Fruit fly (Drosophila melanogaster) whole organism, embryonic: Measurements from ENCODE around the gene NdufV3.
A peak's percentile ranks its signal among the peaks of the same experiment; 100 is the strongest.

Experiments used
- Aef1 ChIP-seq: fragments of 200-800 bp; sonication (Bioruptor generic); IDR thresholded peaks from 3 replicates; pipeline ENCODE4 v1.3.6; 2022; ENCODE audit warnings: missing biosample characterization, missing genetic modification characterization
- Atf3 ChIP-seq: fragments of 200-800 bp; sonication (Bioruptor generic); optimal IDR thresholded peaks from 3 replicates; lab custom pipeline; 2016; ENCODE audit warnings: missing biosample characterization, missing genetic modification characterization
- CG10543 ChIP-seq: fragments of 200-800 bp; sonication (Bioruptor generic); optimal IDR thresholded peaks from 3 replicates; lab custom pipeline; 2017; ENCODE audit warnings: missing biosample characterization, mild to moderate bottlenecking, missing genetic modification characterization, moderate library complexity
- CG10565 ChIP-seq: fragments of 200-800 bp; sonication (Bioruptor generic); optimal IDR thresholded peaks from 3 replicates; lab custom pipeline; 2016; ENCODE audit warnings: missing biosample characterization, mild to moderate bottlenecking, missing genetic modification characterization
- CG10979 ChIP-seq: fragments of 200-800 bp; sonication (Bioruptor generic); optimal IDR thresholded peaks from 2 replicates; lab custom pipeline; 2018; ENCODE audit warnings: missing biosample characterization, mild to moderate bottlenecking, missing genetic modification characterization, moderate library complexity
- CG11398 ChIP-seq: fragments of 200-800 bp; sonication (Bioruptor generic); optimal IDR thresholded peaks from 2 replicates; lab custom pipeline; 2016; ENCODE audit warnings: missing biosample characterization, missing genetic modification characterization
- CG12155 ChIP-seq: fragments of 200-800 bp; sonication (Bioruptor generic); optimal IDR thresholded peaks from 3 replicates; lab custom pipeline; 2016; ENCODE audit warnings: missing biosample characterization, missing genetic modification characterization
- CG13287 ChIP-seq: fragments of 200-800 bp; sonication (Bioruptor generic); IDR thresholded peaks from 2 replicates; pipeline ENCODE4 v1.3.6; 2022; ENCODE audit warnings: missing biosample characterization, missing genetic modification characterization; ENCODE audit not compliant: partially characterized antibody
- CG14441 ChIP-seq: fragments of 200-800 bp; sonication (Bioruptor generic); IDR thresholded peaks from 2 replicates; pipeline ENCODE4 v1.3.6; 2022; ENCODE audit warnings: missing biosample characterization, missing genetic modification characterization
- CG14667 ChIP-seq: fragments of 200-800 bp; sonication (Bioruptor generic); IDR thresholded peaks from 2 replicates; pipeline ENCODE4 v1.3.6; 2022; ENCODE audit warnings: missing biosample characterization, missing genetic modification characterization
- CG15514 ChIP-seq: fragments of 200-800 bp; sonication (Bioruptor generic); optimal IDR thresholded peaks from 3 replicates; lab custom pipeline; 2017; ENCODE audit warnings: missing biosample characterization, missing genetic modification characterization, mild to moderate bottlenecking, moderate library complexity, missing genetic modification reagents
- CG30431 ChIP-seq: fragments of 200-800 bp; sonication (Bioruptor generic); optimal IDR thresholded peaks from 2 replicates; lab custom pipeline; 2017; ENCODE audit warnings: missing biosample characterization, missing genetic modification characterization
- CG31365 ChIP-seq: fragments of 200-800 bp; sonication (Bioruptor generic); optimal IDR thresholded peaks from 2 replicates; lab custom pipeline; 2018; ENCODE audit warnings: missing biosample characterization, mild to moderate bottlenecking, missing genetic modification characterization
- CG31441 ChIP-seq: fragments of 200-800 bp; sonication (Bioruptor generic); IDR thresholded peaks from 2 replicates; pipeline ENCODE4 v1.3.6; 2022; ENCODE audit warnings: missing biosample characterization, missing genetic modification characterization
- CG5953 ChIP-seq: fragments of 200-800 bp; sonication (Bioruptor generic); IDR thresholded peaks from 2 replicates; pipeline ENCODE4 v1.3.6; 2022; ENCODE audit warnings: missing biosample characterization, missing genetic modification characterization
- CG8290 ChIP-seq, 3 experiments: fragments of 200-800 bp; sonication (Bioruptor generic); optimal IDR thresholded peaks; 2 replicates each; lab custom pipeline; 2016 to 2019; ENCODE audit warnings: missing biosample characterization in 3 of 3, missing genetic modification characterization in 3 of 3, mild to moderate bottlenecking in 2 of 3, moderate library complexity in 1 of 3
- CG8944 ChIP-seq: fragments of 200-800 bp; sonication (Bioruptor generic); optimal IDR thresholded peaks from 3 replicates; lab custom pipeline; 2016; ENCODE audit warnings: missing biosample characterization, missing genetic modification characterization
- Eip74EF ChIP-seq, 2 experiments: fragments of 200-800 bp in 1 of 2; fragments of >200 bp in 1 of 2; sonication (Bioruptor generic) in 1 of 2; optimal IDR thresholded peaks; 2 replicates each; lab custom pipeline; 2017 to 2019; ENCODE audit warnings: missing biosample characterization in 2 of 2, missing genetic modification characterization in 2 of 2, mild to moderate bottlenecking in 1 of 2, moderate library complexity in 1 of 2
- H15 ChIP-seq: fragments of 200-800 bp; sonication (Bioruptor generic); IDR thresholded peaks from 3 replicates; pipeline ENCODE4 v1.3.6; 2022; ENCODE audit warnings: missing biosample characterization, missing genetic modification characterization
- HLHmδ ChIP-seq: fragments of 200-800 bp; sonication (Bioruptor generic); optimal IDR thresholded peaks from 2 replicates; lab custom pipeline; 2018; ENCODE audit warnings: missing biosample characterization, mild to moderate bottlenecking, missing genetic modification characterization, moderate library complexity
- HmgZ ChIP-seq: fragments of 200-800 bp; sonication (Bioruptor generic); optimal IDR thresholded peaks from 2 replicates; lab custom pipeline; 2018; ENCODE audit warnings: missing biosample characterization, mild to moderate bottlenecking, missing genetic modification characterization
- Kr ChIP-seq: fragments of 200-800 bp; sonication (Bioruptor generic); optimal IDR thresholded peaks from 2 replicates; lab custom pipeline; 2017; ENCODE audit warnings: missing biosample characterization, mild to moderate bottlenecking, missing genetic modification characterization
- Nf-YB ChIP-seq: fragments of 200-800 bp; sonication (Bioruptor generic); optimal IDR thresholded peaks from 3 replicates; lab custom pipeline; 2019; ENCODE audit warnings: missing biosample characterization, mild to moderate bottlenecking, missing genetic modification characterization, moderate library complexity
- Pdp1 ChIP-seq, 2 experiments: fragments of 200-800 bp; sonication (Bioruptor generic); optimal IDR thresholded peaks; 3 replicates each; lab custom pipeline; 2016; ENCODE audit warnings: missing biosample characterization in 2 of 2, missing genetic modification characterization in 2 of 2, mild to moderate bottlenecking in 1 of 2, moderate library complexity in 1 of 2
- Ravus ChIP-seq: fragments of 200-800 bp; sonication (Bioruptor generic); IDR thresholded peaks from 2 replicates; pipeline ENCODE4 v1.3.6; 2022; ENCODE audit warnings: missing biosample characterization, missing genetic modification characterization
- Rfx ChIP-seq: fragments of 200-800 bp; sonication (Bioruptor generic); IDR thresholded peaks from 2 replicates; pipeline ENCODE4 v1.3.6; 2022; ENCODE audit warnings: missing biosample characterization, missing genetic modification characterization
- Rx ChIP-seq: fragments of 200-800 bp; sonication (Bioruptor generic); IDR thresholded peaks from 2 replicates; pipeline ENCODE4 v1.3.6; 2022; ENCODE audit warnings: missing biosample characterization, missing genetic modification characterization
- Spps ChIP-seq: fragments of 200-800 bp; sonication (Bioruptor generic); optimal IDR thresholded peaks from 2 replicates; lab custom pipeline; 2018; ENCODE audit warnings: missing biosample characterization, mild to moderate bottlenecking, missing genetic modification characterization
- Sry-β ChIP-seq: fragments of 200-800 bp; sonication (Bioruptor generic); optimal IDR thresholded peaks from 2 replicates; lab custom pipeline; 2018; ENCODE audit warnings: missing biosample characterization, mild to moderate bottlenecking, missing genetic modification characterization, moderate library complexity
- Xrp1 ChIP-seq: fragments of 200-800 bp; sonication (Bioruptor generic); IDR thresholded peaks from 2 replicates; pipeline ENCODE4 v1.3.6; 2022; ENCODE audit warnings: missing biosample characterization, missing genetic modification characterization
- abd-A ChIP-seq: fragments of 200-800 bp; sonication (Bioruptor generic); optimal IDR thresholded peaks from 3 replicates; lab custom pipeline; 2019; ENCODE audit warnings: missing biosample characterization, mild to moderate bottlenecking, missing genetic modification characterization, moderate library complexity
- ase ChIP-seq: fragments of 200-800 bp; sonication (Bioruptor generic); IDR thresholded peaks from 3 replicates; pipeline ENCODE4 v1.3.6; 2022; ENCODE audit warnings: missing biosample characterization, missing genetic modification characterization
- caup ChIP-seq: fragments of 200-800 bp; sonication (Bioruptor generic); optimal IDR thresholded peaks from 3 replicates; lab custom pipeline; 2017; ENCODE audit warnings: missing biosample characterization, mild to moderate bottlenecking, missing genetic modification characterization, moderate library complexity; ENCODE audit not compliant: severe bottlenecking
- ci ChIP-seq: fragments of 200-800 bp; sonication (Bioruptor generic); IDR thresholded peaks from 3 replicates; pipeline ENCODE4 v1.3.6; 2022; ENCODE audit warnings: missing biosample characterization, missing genetic modification characterization
- corto ChIP-seq: fragments of 200-800 bp; sonication (Bioruptor generic); optimal IDR thresholded peaks from 2 replicates; lab custom pipeline; 2016; ENCODE audit warnings: missing biosample characterization, mild to moderate bottlenecking, missing genetic modification characterization, moderate library complexity
- crol ChIP-seq: fragments of 200-800 bp; sonication (Bioruptor generic); IDR thresholded peaks from 2 replicates; pipeline ENCODE4 v1.3.6; 2022; ENCODE audit warnings: missing biosample characterization, missing genetic modification characterization
- cwo ChIP-seq: fragments of 200-800 bp; sonication (Bioruptor generic); optimal IDR thresholded peaks from 3 replicates; lab custom pipeline; 2017; ENCODE audit warnings: missing biosample characterization, missing genetic modification characterization, mild to moderate bottlenecking, moderate library complexity, missing genetic modification reagents
- dm ChIP-seq: fragments of 200-800 bp; sonication (Bioruptor generic); optimal IDR thresholded peaks from 3 replicates; lab custom pipeline; 2016; ENCODE audit warnings: missing biosample characterization, missing genetic modification characterization
- eyg ChIP-seq: fragments of 200-800 bp; sonication (Bioruptor generic); optimal IDR thresholded peaks from 3 replicates; lab custom pipeline; 2016; ENCODE audit warnings: missing biosample characterization, missing genetic modification characterization
- fd102C ChIP-seq: fragments of 200-800 bp; sonication (Bioruptor generic); optimal IDR thresholded peaks from 2 replicates; lab custom pipeline; 2018; ENCODE audit warnings: missing biosample characterization, mild to moderate bottlenecking, missing genetic modification characterization, moderate library complexity
- fd96Cb ChIP-seq: fragments of 200-800 bp; sonication (Bioruptor generic); optimal IDR thresholded peaks from 2 replicates; lab custom pipeline; 2018; ENCODE audit warnings: missing biosample characterization, mild to moderate bottlenecking, missing genetic modification characterization, moderate library complexity
- hth ChIP-seq: fragments of >200 bp; optimal IDR thresholded peaks from 2 replicates; lab custom pipeline; 2017; ENCODE audit warnings: inconsistent platforms
- pnt ChIP-seq: fragments of 200-800 bp; sonication (Bioruptor generic); optimal IDR thresholded peaks from 3 replicates; lab custom pipeline; 2016; ENCODE audit warnings: missing biosample characterization, missing genetic modification characterization
- stc ChIP-seq: fragments of 200-800 bp; sonication (Bioruptor generic); IDR thresholded peaks from 2 replicates; pipeline ENCODE4 v1.3.6; 2022; ENCODE audit warnings: missing biosample characterization, missing genetic modification characterization
- tgo ChIP-seq: fragments of 200-800 bp; sonication (Bioruptor generic); IDR thresholded peaks from 3 replicates; pipeline ENCODE4 v1.3.6; 2022; ENCODE audit warnings: missing biosample characterization, missing genetic modification characterization
- tll ChIP-seq, 2 experiments: fragments of 200-800 bp in 1 of 2; fragments of >200 bp in 1 of 2; sonication (Bioruptor generic) in 1 of 2; optimal IDR thresholded peaks; 2 replicates each; lab custom pipeline; 2017 to 2019; ENCODE audit warnings: missing biosample characterization in 2 of 2, missing genetic modification characterization in 2 of 2, mild to moderate bottlenecking in 1 of 2, moderate library complexity in 1 of 2
- vfl ChIP-seq: fragments of 200-800 bp; sonication (Bioruptor generic); optimal IDR thresholded peaks from 2 replicates; lab custom pipeline; 2016; ENCODE audit warnings: missing biosample characterization, missing genetic modification characterization
- vnd ChIP-seq: fragments of 200-800 bp; sonication (Bioruptor generic); IDR thresholded peaks from 3 replicates; pipeline ENCODE4 v1.3.6; 2022; ENCODE audit warnings: missing biosample characterization, missing genetic modification characterization; ENCODE audit not compliant: partially characterized antibody

NdufV3 gene

dm6 chrX:11338047-11338747, 11.6 kb upstream of the NdufV3 start (continued):
- peak; percentile 64 for TF ChIP-seq cwo (GFP tag; lab: Kevin White, UChicago)
- peak; percentile 12 for TF ChIP-seq CG12155 (GFP tag; lab: Kevin White, UChicago)
- peak; percentile 36; the same call in 1 of the 2 replicates for TF ChIP-seq CG14667 (GFP tag; lab: Robert Waterston, UW)
- peak; percentile 71 for TF ChIP-seq Kr
- peak; percentile 37 for TF ChIP-seq CG10565
- TF ChIP-seq eyg (GFP tag; lab: Kevin White, UChicago), result peak; percentile 54
- no peak for TF ChIP-seq corto
- TF ChIP-seq Sry-β, result no peak
- no peak for TF ChIP-seq stc
- no peak for TF ChIP-seq vfl (GFP tag; lab: Kevin White, UChicago)
- no peak for TF ChIP-seq ci
- TF ChIP-seq fd96Cb (tag; lab: Kevin White, UChicago), result peak; percentile 76
- no peak for TF ChIP-seq CG8290 (GFP tag; optimal IDR thresholded peaks at IDR 0.05; lab: Kevin White, UChicago)
- no peak for TF ChIP-seq CG8290 (tag; optimal IDR thresholded peaks at IDR 0.05; lab: Kevin White, UChicago)
- TF ChIP-seq Aef1 (GFP tag; lab: Robert Waterston, UW), result peak; percentile 39; the same call in 2 of the 3 replicates
- TF ChIP-seq CG30431 (GFP tag; lab: Kevin White, UChicago), result peak; percentile 38
- TF ChIP-seq pnt (GFP tag; lab: Kevin White, UChicago), result peak; percentile 66
- peak; percentile 27; the same call in 1 of the 2 replicates for TF ChIP-seq crol (GFP tag; lab: Robert Waterston, UW)
- peak; percentile 62; the same call in 1 of the 2 replicates for TF ChIP-seq Rfx
- no peak for TF ChIP-seq Nf-YB (GFP tag; lab: Kevin White, UChicago)
- TF ChIP-seq Eip74EF (GFP tag; optimal IDR thresholded peaks at IDR 0.05; lab: Kevin White, UChicago), result peak in 1 of 2 experiments; percentile 47
- TF ChIP-seq Atf3, result peak; percentile 42
- TF ChIP-seq HmgZ (tag; lab: Kevin White, UChicago), result peak; percentile 45
- TF ChIP-seq Pdp1 (GFP tag; optimal IDR thresholded peaks at IDR 0.05; lab: Kevin White, UChicago), result peak; percentile 61 to 73
- TF ChIP-seq CG8944 (GFP tag; lab: Kevin White, UChicago), result peak; percentile 59
- no peak for TF ChIP-seq vnd (GFP tag; lab: Robert Waterston, UW)
- no peak for TF ChIP-seq ase (GFP tag; lab: Robert Waterston, UW)
- peak; percentile 27 for TF ChIP-seq dm
- no peak for TF ChIP-seq CG15514 (GFP tag; lab: Kevin White, UChicago)
- TF ChIP-seq abd-A (tag; lab: Kevin White, UChicago), result no peak
- no peak for TF ChIP-seq Spps (tag; lab: Kevin White, UChicago)
- peak; percentile 84 for TF ChIP-seq CG10979 (tag; lab: Kevin White, UChicago)
- no peak for TF ChIP-seq fd102C (GFP tag; lab: Kevin White, UChicago)
- no peak for TF ChIP-seq hth
- no peak for TF ChIP-seq CG31365
- TF ChIP-seq CG13287 (GFP tag; lab: Robert Waterston, UW), result no peak
- no peak for TF ChIP-seq Rx (GFP tag; lab: Robert Waterston, UW)
- TF ChIP-seq caup (GFP tag; lab: Kevin White, UChicago), result peak; percentile 20
- peak; percentile 61 for TF ChIP-seq Xrp1 (GFP tag; lab: Robert Waterston, UW)
- TF ChIP-seq CG11398, result peak; percentile 50
- no peak for TF ChIP-seq HLHmδ (GFP tag; lab: Kevin White, UChicago)
- TF ChIP-seq H15 (GFP tag; lab: Robert Waterston, UW), result no peak
- no peak for TF ChIP-seq CG31441 (GFP tag; lab: Robert Waterston, UW)
- TF ChIP-seq Ravus, result no peak
- no peak for TF ChIP-seq CG10543 (GFP tag; lab: Kevin White, UChicago)
- peak; percentile 43 for TF ChIP-seq CG14441 (GFP tag; lab: Robert Waterston, UW)
- TF ChIP-seq CG5953 (GFP tag; lab: Robert Waterston, UW), result no peak
- no peak for TF ChIP-seq tll (GFP tag; optimal IDR thresholded peaks at IDR 0.05; lab: Kevin White, UChicago)
- peak; percentile 46; the same call in 2 of the 3 replicates for TF ChIP-seq tgo
